Fruit fly (Drosophila melanogaster) whole organism, embryonic: Measurements from ENCODE around the gene Gk2.
A peak's percentile ranks its signal among the peaks of the same experiment; 100 is the strongest.

Source experiments
- B-H2 ChIP-seq: fragments of 200-800 bp; sonication (Bioruptor generic); optimal IDR thresholded peaks from 2 replicates; lab custom pipeline; 2018; ENCODE audit warnings: missing biosample characterization, mild to moderate bottlenecking, missing genetic modification characterization
- BEAF-32 ChIP-seq: fragments of 200-800 bp; sonication (Bioruptor generic); optimal IDR thresholded peaks from 3 replicates; lab custom pipeline; 2017; ENCODE audit warnings: missing biosample characterization, missing genetic modification characterization, mild to moderate bottlenecking, moderate library complexity, missing genetic modification reagents
- BtbVII ChIP-seq: fragments of 200-800 bp; sonication (Bioruptor generic); optimal IDR thresholded peaks from 3 replicates; lab custom pipeline; 2017; ENCODE audit warnings: missing biosample characterization, mild to moderate bottlenecking, missing genetic modification characterization
- CG10366 ChIP-seq: fragments of 200-800 bp; sonication (Bioruptor generic); IDR thresholded peaks from 2 replicates; pipeline ENCODE4 v1.3.6; 2022; ENCODE audit warnings: missing biosample characterization, missing genetic modification characterization
- CG10654 ChIP-seq: fragments of 200-800 bp; sonication (Bioruptor generic); optimal IDR thresholded peaks from 2 replicates; lab custom pipeline; 2016; ENCODE audit warnings: missing biosample characterization, missing genetic modification characterization
- CG11695 ChIP-seq: fragments of 200-800 bp; sonication (Bioruptor generic); IDR thresholded peaks from 3 replicates; pipeline ENCODE4 v1.3.6; 2022; ENCODE audit warnings: missing biosample characterization, missing genetic modification characterization
- CG12155 ChIP-seq: fragments of 200-800 bp; sonication (Bioruptor generic); optimal IDR thresholded peaks from 3 replicates; lab custom pipeline; 2016; ENCODE audit warnings: missing biosample characterization, missing genetic modification characterization
- CG1233 ChIP-seq: fragments of 200-800 bp; sonication (Bioruptor generic); optimal IDR thresholded peaks from 4 replicates; lab custom pipeline; 2018; ENCODE audit warnings: missing biosample characterization, mild to moderate bottlenecking, missing genetic modification characterization
- CG13775 ChIP-seq: fragments of 200-800 bp; sonication (Bioruptor generic); optimal IDR thresholded peaks from 3 replicates; lab custom pipeline; 2017; ENCODE audit warnings: missing biosample characterization, mild to moderate bottlenecking, missing genetic modification characterization
- CG1529 ChIP-seq: fragments of 200-800 bp; sonication (Bioruptor generic); optimal IDR thresholded peaks from 3 replicates; lab custom pipeline; 2018; ENCODE audit warnings: missing biosample characterization, missing genetic modification characterization
- CG2120 ChIP-seq: fragments of 200-800 bp; sonication (Bioruptor generic); optimal IDR thresholded peaks from 3 replicates; lab custom pipeline; 2016; ENCODE audit warnings: missing biosample characterization, missing genetic modification characterization
- CG2129 ChIP-seq: fragments of 200-800 bp; sonication (Bioruptor generic); IDR thresholded peaks from 2 replicates; pipeline ENCODE4 v1.3.6; 2022; ENCODE audit warnings: missing biosample characterization, missing genetic modification characterization; ENCODE audit not compliant: partially characterized antibody
- CG2889 ChIP-seq: fragments of 200-800 bp; sonication (Bioruptor generic); IDR thresholded peaks from 3 replicates; pipeline ENCODE4 v1.3.6; 2022; ENCODE audit warnings: missing biosample characterization, missing genetic modification characterization
- CG30020 ChIP-seq: fragments of 200-800 bp; optimal IDR thresholded peaks from 2 replicates; lab custom pipeline; 2019; ENCODE audit warnings: missing biosample characterization, mild to moderate bottlenecking, missing genetic modification characterization, moderate library complexity
- CG30431 ChIP-seq: fragments of 200-800 bp; sonication (Bioruptor generic); optimal IDR thresholded peaks from 2 replicates; lab custom pipeline; 2017; ENCODE audit warnings: missing biosample characterization, missing genetic modification characterization
- CG3847 ChIP-seq: fragments of 200-800 bp; sonication (Bioruptor generic); IDR thresholded peaks from 2 replicates; pipeline ENCODE4 v1.3.6; 2022; ENCODE audit warnings: missing biosample characterization, missing genetic modification characterization
- CG6272 ChIP-seq: fragments of 200-800 bp; sonication (Bioruptor generic); IDR thresholded peaks from 2 replicates; pipeline ENCODE4 v1.3.6; 2022; ENCODE audit warnings: missing biosample characterization, missing genetic modification characterization
- CG6689 ChIP-seq: fragments of 200-800 bp; sonication (Bioruptor generic); IDR thresholded peaks from 2 replicates; pipeline ENCODE4 v1.3.6; 2022; ENCODE audit warnings: missing biosample characterization, missing genetic modification characterization
- CG7271 ChIP-seq: fragments of 200-800 bp; sonication (Bioruptor generic); optimal IDR thresholded peaks from 2 replicates; lab custom pipeline; 2018; ENCODE audit warnings: missing biosample characterization, mild to moderate bottlenecking, missing genetic modification characterization, moderate library complexity
- CG7556 ChIP-seq: fragments of 200-800 bp; sonication (Bioruptor generic); optimal IDR thresholded peaks from 2 replicates; lab custom pipeline; 2017; ENCODE audit warnings: missing biosample characterization, mild to moderate bottlenecking, missing genetic modification characterization
- Chrac-16 ChIP-seq: fragments of 200-800 bp; sonication (Bioruptor generic); optimal IDR thresholded peaks from 3 replicates; lab custom pipeline; 2016; ENCODE audit warnings: missing biosample characterization, missing genetic modification characterization
- CkIIα-i1 ChIP-seq: fragments of 200-800 bp; sonication (Bioruptor generic); IDR thresholded peaks from 2 replicates; pipeline ENCODE4 v1.3.6; 2022; ENCODE audit warnings: missing biosample characterization, missing genetic modification characterization
- CoRest ChIP-seq: fragments of 200-800 bp; sonication (Bioruptor generic); optimal IDR thresholded peaks from 3 replicates; lab custom pipeline; 2018; ENCODE audit warnings: missing biosample characterization, mild to moderate bottlenecking, missing genetic modification characterization, moderate library complexity
- HLH4C ChIP-seq: fragments of 200-800 bp; sonication (Bioruptor generic); IDR thresholded peaks from 3 replicates; pipeline ENCODE4 v1.3.6; 2022; ENCODE audit warnings: missing biosample characterization, missing genetic modification characterization; ENCODE audit not compliant: partially characterized antibody
- HLHmδ ChIP-seq: fragments of 200-800 bp; sonication (Bioruptor generic); optimal IDR thresholded peaks from 2 replicates; lab custom pipeline; 2018; ENCODE audit warnings: missing biosample characterization, mild to moderate bottlenecking, missing genetic modification characterization, moderate library complexity
- MTF-1 ChIP-seq: fragments of 200-800 bp; sonication (Bioruptor generic); optimal IDR thresholded peaks from 2 replicates; lab custom pipeline; 2018; ENCODE audit warnings: missing biosample characterization, mild to moderate bottlenecking, missing genetic modification characterization, borderline replicate concordance
- Mrtf ChIP-seq: fragments of 200-800 bp; sonication (Bioruptor generic); IDR thresholded peaks from 3 replicates; pipeline ENCODE4 v1.3.6; 2022; ENCODE audit warnings: missing biosample characterization, missing genetic modification characterization
- Oli ChIP-seq: fragments of 200-800 bp; sonication (Bioruptor generic); optimal IDR thresholded peaks from 2 replicates; lab custom pipeline; 2018; ENCODE audit warnings: missing biosample characterization, mild to moderate bottlenecking, missing genetic modification characterization, moderate library complexity
- Six4 ChIP-seq: fragments of 200-800 bp; sonication (Bioruptor generic); optimal IDR thresholded peaks from 2 replicates; lab custom pipeline; 2016; ENCODE audit warnings: missing biosample characterization, missing genetic modification characterization
- Ssrp ChIP-seq: fragments of 200-800 bp; sonication (Bioruptor generic); optimal IDR thresholded peaks from 2 replicates; lab custom pipeline; 2018; ENCODE audit warnings: missing biosample characterization, mild to moderate bottlenecking, missing genetic modification characterization, moderate library complexity
- Tbp ChIP-seq: fragments of >200 bp; optimal IDR thresholded peaks from 2 replicates; lab custom pipeline; 2018; ENCODE audit warnings: missing biosample characterization, missing genetic modification characterization
- bigmax ChIP-seq: fragments of 200-800 bp; sonication (Bioruptor generic); optimal IDR thresholded peaks from 2 replicates; lab custom pipeline; 2018; ENCODE audit warnings: missing biosample characterization, mild to moderate bottlenecking, missing genetic modification characterization
- btn ChIP-seq: fragments of 200-800 bp; sonication (Bioruptor generic); optimal IDR thresholded peaks from 2 replicates; lab custom pipeline; 2016; ENCODE audit warnings: missing biosample characterization, missing genetic modification characterization
- cas ChIP-seq: fragments of 200-800 bp; sonication (Bioruptor generic); IDR thresholded peaks from 2 replicates; pipeline ENCODE4 v1.3.6; 2022; ENCODE audit warnings: missing biosample characterization, missing genetic modification characterization
- chif ChIP-seq, 2 experiments: fragments of 200-800 bp; sonication (Bioruptor generic); optimal IDR thresholded peaks; 3 replicates each; lab custom pipeline; 2016; ENCODE audit warnings: missing biosample characterization in 2 of 2, missing genetic modification characterization in 2 of 2
- dan ChIP-seq: fragments of 200-800 bp; sonication (Bioruptor generic); IDR thresholded peaks from 2 replicates; pipeline ENCODE4 v1.3.6; 2022; ENCODE audit warnings: missing biosample characterization, missing genetic modification characterization
- dati ChIP-seq: fragments of 200-800 bp; sonication (Bioruptor generic); IDR thresholded peaks from 2 replicates; pipeline ENCODE4 v1.3.6; 2022; ENCODE audit warnings: missing biosample characterization, missing genetic modification characterization
- dmrt99B ChIP-seq: fragments of 200-800 bp; sonication (Bioruptor generic); optimal IDR thresholded peaks from 2 replicates; lab custom pipeline; 2018; ENCODE audit warnings: missing biosample characterization, mild to moderate bottlenecking, missing genetic modification characterization, moderate library complexity
- esg ChIP-seq: fragments of 200-800 bp; sonication (Bioruptor generic); conservative IDR thresholded peaks from 2 replicates; pipeline ENCODE4 v1.3.6; 2022; ENCODE audit warnings: missing biosample characterization, missing genetic modification characterization
- hkb ChIP-seq, 2 experiments: fragments of 200-800 bp in 1 of 2; fragments of >200 bp in 1 of 2; sonication (Bioruptor generic) in 1 of 2; IDR thresholded peaks in 1 of 2; optimal IDR thresholded peaks in 1 of 2; 2 replicates each; pipeline versions ENCODE4 v1.3.6 to Lab custom; 2017 to 2022; ENCODE audit warnings: missing biosample characterization in 1 of 2, missing genetic modification characterization in 1 of 2
- jing ChIP-seq: fragments of 200-800 bp; sonication (Bioruptor generic); optimal IDR thresholded peaks from 2 replicates; lab custom pipeline; 2018; ENCODE audit warnings: missing biosample characterization, mild to moderate bottlenecking, missing genetic modification characterization
- jumu ChIP-seq: fragments of 200-800 bp; sonication (Bioruptor generic); optimal IDR thresholded peaks from 3 replicates; lab custom pipeline; 2016; ENCODE audit warnings: missing biosample characterization, missing genetic modification characterization
- lov ChIP-seq, 2 experiments: fragments of 200-800 bp in 1 of 2; fragments of >200 bp in 1 of 2; sonication (Bioruptor generic) in 1 of 2; IDR thresholded peaks in 1 of 2; optimal IDR thresholded peaks in 1 of 2; 2 replicates in 1 of 2; 3 replicates in 1 of 2; pipeline versions ENCODE4 v1.3.6 to Lab custom; 2017 to 2022; ENCODE audit warnings: missing biosample characterization in 1 of 2, missing genetic modification characterization in 1 of 2
- mirr ChIP-seq: fragments of 200-800 bp; sonication (Bioruptor generic); optimal IDR thresholded peaks from 3 replicates; lab custom pipeline; 2018; ENCODE audit warnings: missing biosample characterization, mild to moderate bottlenecking, missing genetic modification characterization
- peb ChIP-seq: fragments of 200-800 bp; sonication (Bioruptor generic); IDR thresholded peaks from 2 replicates; pipeline ENCODE4 v1.3.6; 2022; ENCODE audit warnings: missing biosample characterization, missing genetic modification characterization
- psq ChIP-seq: fragments of 200-800 bp; sonication (Bioruptor generic); optimal IDR thresholded peaks from 2 replicates; lab custom pipeline; 2017; ENCODE audit warnings: missing biosample characterization, missing genetic modification characterization
- run ChIP-seq: fragments of 200-800 bp; sonication (Bioruptor generic); optimal IDR thresholded peaks from 3 replicates; lab custom pipeline; 2018; ENCODE audit warnings: missing biosample characterization, mild to moderate bottlenecking, missing genetic modification characterization
- schlank ChIP-seq: fragments of 200-800 bp; sonication (Bioruptor generic); optimal IDR thresholded peaks from 2 replicates; lab custom pipeline; 2018; ENCODE audit warnings: missing biosample characterization, mild to moderate bottlenecking, missing genetic modification characterization
- sens ChIP-seq: fragments of 200-800 bp; sonication (Bioruptor generic); peaks from one replicate; lab custom pipeline; 2016; ENCODE audit warnings: missing biosample characterization, missing genetic modification characterization
- tin ChIP-seq: fragments of 200-800 bp; sonication (Bioruptor generic); optimal IDR thresholded peaks from 3 replicates; lab custom pipeline; 2016; ENCODE audit warnings: missing biosample characterization, missing genetic modification characterization
- tna ChIP-seq: fragments of 200-800 bp; sonication (Bioruptor generic); IDR thresholded peaks from 2 replicates; pipeline ENCODE4 v1.3.6; 2022; ENCODE audit warnings: missing biosample characterization, missing genetic modification characterization; ENCODE audit not compliant: partially characterized antibody

Gk2 gene

DNA sequence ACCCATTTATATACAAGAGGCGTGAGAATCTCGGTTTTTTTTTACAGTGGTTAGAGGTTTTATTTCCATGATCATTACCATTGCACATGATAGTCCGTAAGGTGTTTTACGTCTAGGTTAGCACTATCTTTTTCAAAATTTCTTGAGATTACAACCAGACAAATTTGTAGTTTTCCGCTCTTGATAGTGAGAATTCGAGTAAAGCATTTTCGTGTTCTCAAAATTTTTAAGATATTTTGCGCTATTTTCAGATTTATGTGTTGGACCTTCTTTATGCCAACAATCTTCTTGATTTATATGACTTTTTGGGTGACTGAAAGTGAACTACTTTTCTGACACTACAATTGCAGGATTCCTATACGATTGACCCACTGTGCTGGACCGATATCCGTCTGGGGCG, 2.9 kb downstream of the Gk2 start (continued):
- no peak for TF ChIP-seq bigmax
- TF ChIP-seq CkIIα-i1, result no peak
- TF ChIP-seq peb (GFP tag; lab: Robert Waterston, UW), result no peak
- TF ChIP-seq Tbp, result no peak
- TF ChIP-seq run, result no peak
- no peak for TF ChIP-seq BEAF-32 (GFP tag; lab: Kevin White, UChicago)
- TF ChIP-seq jumu (GFP tag; lab: Kevin White, UChicago), result no peak
- TF ChIP-seq tin (GFP tag; lab: Kevin White, UChicago), result no peak
- TF ChIP-seq esg (GFP tag; lab: Robert Waterston, UW), result 0 out of 2 replicates have a peak, but pooled peaks have one; percentile 13
- no peak for TF ChIP-seq CG30431 (GFP tag; lab: Kevin White, UChicago)
- no peak for TF ChIP-seq CG10654
- TF ChIP-seq CG1233 (GFP tag; lab: Kevin White, UChicago), result no peak
- TF ChIP-seq CG2889 (GFP tag; lab: Robert Waterston, UW), result no peak
- TF ChIP-seq Ssrp, result peak; percentile 7
- TF ChIP-seq CG7556, result no peak
- TF ChIP-seq chif (GFP tag; optimal IDR thresholded peaks at IDR 0.05; lab: Kevin White, UChicago), result no peak
- TF ChIP-seq schlank, result no peak
- no peak for TF ChIP-seq HLHmδ
- TF ChIP-seq sens (GFP tag; lab: Kevin White, UChicago), result peak; percentile 53
- no peak for TF ChIP-seq BtbVII
- TF ChIP-seq Chrac-16 (GFP tag; lab: Kevin White, UChicago), result no peak
- TF ChIP-seq MTF-1 (GFP tag; lab: Kevin White, UChicago), result no peak
- TF ChIP-seq cas (GFP tag; lab: Robert Waterston, UW), result no peak
- TF ChIP-seq tna (GFP tag; lab: Robert Waterston, UW), result no peak
- no peak for TF ChIP-seq lov (optimal IDR thresholded peaks at IDR 0.05; lab: Kevin White, UChicago)
- no peak for TF ChIP-seq lov (GFP tag; IDR thresholded peaks at IDR 0.05; lab: Robert Waterston, UW)
- no peak for TF ChIP-seq CG30020 (tag; lab: Kevin White, UChicago)
- TF ChIP-seq CoRest (tag; lab: Kevin White, UChicago), result peak; percentile 35
- no peak for TF ChIP-seq hkb (optimal IDR thresholded peaks at IDR 0.05; lab: Kevin White, UChicago)
- TF ChIP-seq hkb (GFP tag; IDR thresholded peaks at IDR 0.05; lab: Robert Waterston, UW), result 0 out of 2 replicates have a peak, but pooled peaks have one; percentile 11
- TF ChIP-seq CG3847 (GFP tag; lab: Robert Waterston, UW), result no peak
- TF ChIP-seq CG12155, result no peak
- TF ChIP-seq btn (GFP tag; lab: Kevin White, UChicago), result no peak
- no peak for TF ChIP-seq mirr (GFP tag; lab: Kevin White, UChicago)
- TF ChIP-seq dati (GFP tag; lab: Robert Waterston, UW), result no peak
- TF ChIP-seq jing (GFP tag; lab: Kevin White, UChicago), result no peak
- TF ChIP-seq psq (GFP tag; lab: Kevin White, UChicago), result no peak
- no peak for TF ChIP-seq dan (GFP tag; lab: Robert Waterston, UW)
- TF ChIP-seq CG6272, result no peak
- no peak for TF ChIP-seq CG1529 (GFP tag; lab: Kevin White, UChicago)
- no peak for TF ChIP-seq HLH4C
- TF ChIP-seq CG7271 (tag; lab: Kevin White, UChicago), result no peak
- TF ChIP-seq B-H2, result no peak
- TF ChIP-seq dmrt99B (tag; lab: Kevin White, UChicago), result peak; percentile 53
- no peak for TF ChIP-seq CG13775 (GFP tag; lab: Kevin White, UChicago)
- TF ChIP-seq CG2120 (GFP tag; lab: Kevin White, UChicago), result no peak
- TF ChIP-seq Mrtf, result 0 out of 3 replicates have a peak, but pooled peaks have one; percentile 15
- TF ChIP-seq CG2129 (GFP tag; lab: Robert Waterston, UW), result no peak
- TF ChIP-seq CG6689 (GFP tag; lab: Robert Waterston, UW), result 0 out of 2 replicates have a peak, but pooled peaks have one; percentile 16
- peak; percentile 45 for TF ChIP-seq Oli (tag; lab: Kevin White, UChicago)
- no peak for TF ChIP-seq CG11695 (GFP tag; lab: Robert Waterston, UW)
- TF ChIP-seq CG10366 (GFP tag; lab: Robert Waterston, UW), result peak; percentile 26; the same call in 1 of the 2 replicates
- no peak for TF ChIP-seq Six4 (GFP tag; lab: Kevin White, UChicago)
